Worm (Caenorhabditis elegans): ENCODE data around the gene mrpl-50.
A peak's percentile ranks its signal among the peaks of the same experiment; 100 is the strongest.

mrpl-50 gene

ce11 chrII:8931405-8932149 is 1.9 kb downstream of the mrpl-50 start:
- TF ChIP-seq unc-42 (tag; optimal IDR thresholded peaks at IDR 0.05) (peak; percentile 29), che-1 (tag; optimal IDR thresholded peaks at IDR 0.05) (no peak), sdc-2 (tag; optimal IDR thresholded peaks at IDR 0.05) (peak; percentile 9), K09A11.1 (tag; optimal IDR thresholded peaks at IDR 0.05; ENCODE audit: insufficient read depth) (no peak), fkh-6 (tag; optimal IDR thresholded peaks at IDR 0.05) (no peak), ceh-18 (tag; optimal IDR thresholded peaks at IDR 0.05) (peak; percentile 11), hlh-13 (GFP tag; optimal IDR thresholded peaks at IDR 0.05) (no peak), eyg-1 (tag; optimal IDR thresholded peaks at IDR 0.05) (no peak)

- TF ChIP-seq odd-2 (tag; optimal IDR thresholded peaks at IDR 0.05) = no peak
- no peak for TF ChIP-seq hlh-15 (tag; optimal IDR thresholded peaks at IDR 0.05)
- TF ChIP-seq che-1 (tag; optimal IDR thresholded peaks at IDR 0.05) = no peak
- no peak for TF ChIP-seq hlh-13 (GFP tag; optimal IDR thresholded peaks at IDR 0.05)
- no peak for TF ChIP-seq ceh-34 (tag; optimal IDR thresholded peaks at IDR 0.05)
- TF ChIP-seq ceh-31 (tag; optimal IDR thresholded peaks at IDR 0.05) = no peak
- TF ChIP-seq sox-4 (tag; optimal IDR thresholded peaks at IDR 0.05) = no peak
Measured at ce11 chrII:8932392-8932791, 2.8 kb downstream of the mrpl-50 start.

- no peak for TF ChIP-seq ceh-9 (tag; optimal IDR thresholded peaks at IDR 0.05)
- TF ChIP-seq ceh-24 (tag; optimal IDR thresholded peaks at IDR 0.05) = no peak
- TF ChIP-seq pros-1 (tag; optimal IDR thresholded peaks at IDR 0.05) = no peak
- TF ChIP-seq pag-3 (tag; optimal IDR thresholded peaks at IDR 0.05; ENCODE audit: borderline replicate concordance) = no peak
- TF ChIP-seq C38D4.7 (GFP tag; optimal IDR thresholded peaks at IDR 0.05) = no peak
- TF ChIP-seq unc-55 (GFP tag; optimal IDR thresholded peaks at IDR 0.05) = no peak
Measured at ce11 chrII:8933693-8934432, 4.2 kb downstream of the mrpl-50 start, which contains the start of gene T21B10.3. Gene T21B10.3, plus strand, starts transcription at chrII:8934382.

ce11 chrII:8938907-8939622 is 9.4 kb downstream of the mrpl-50 start:
- TF ChIP-seq tbx-2 (tag; optimal IDR thresholded peaks at IDR 0.05) (no peak), pqm-1 (tag; optimal IDR thresholded peaks at IDR 0.05) (no peak), fkh-6 (tag; optimal IDR thresholded peaks at IDR 0.05) (no peak), C08G9.2 (tag; optimal IDR thresholded peaks at IDR 0.05) (no peak), npax-4 (tag; optimal IDR thresholded peaks at IDR 0.05) (no peak), K02D7.2 (tag; optimal IDR thresholded peaks at IDR 0.05) (no peak), ttx-3 (tag; optimal IDR thresholded peaks at IDR 0.05) (no peak), ref-2 (tag; optimal IDR thresholded peaks at IDR 0.05) (no peak), ceh-2 (tag; optimal IDR thresholded peaks at IDR 0.05) (no peak), hlh-6 (tag; optimal IDR thresholded peaks at IDR 0.05) (no peak), pha-4 (tag; optimal IDR thresholded peaks at IDR 0.05) (no peak), ama-1 (optimal IDR thresholded peaks at IDR 0.05) (no peak), ceh-48 (tag; optimal IDR thresholded peaks at IDR 0.05) (no peak), eyg-1 (tag; optimal IDR thresholded peaks at IDR 0.05) (no peak), gmeb-2 (tag; optimal IDR thresholded peaks at IDR 0.05) (no peak), madf-2 (tag; optimal IDR thresholded peaks at IDR 0.05) (no peak), elt-4 (tag; optimal IDR thresholded peaks at IDR 0.05) (no peak), mec-3 (tag; optimal IDR thresholded peaks at IDR 0.05; ENCODE audit: borderline replicate concordance) (no peak), tbx-7 (tag; optimal IDR thresholded peaks at IDR 0.05) (no peak)

All from whole organism, late embryonic.